Fruit fly (Drosophila melanogaster) whole organism, embryonic: ENCODE measurements around the gene CG17140.

ENCODE experiments used
- Atf3 ChIP-seq: fragments of 200-800 bp; sonication (Bioruptor generic); optimal IDR thresholded peaks from 3 replicates; lab custom pipeline; 2016; ENCODE audit warnings: missing biosample characterization, missing genetic modification characterization
- BEAF-32 ChIP-seq: fragments of 200-800 bp; sonication (Bioruptor generic); optimal IDR thresholded peaks from 3 replicates; lab custom pipeline; 2017; ENCODE audit warnings: missing biosample characterization, missing genetic modification characterization, mild to moderate bottlenecking, moderate library complexity, missing genetic modification reagents
- Bteb2 ChIP-seq: fragments of 200-800 bp; sonication (Bioruptor generic); optimal IDR thresholded peaks from 2 replicates; lab custom pipeline; 2016; ENCODE audit warnings: missing biosample characterization, missing genetic modification characterization
- CG10267 ChIP-seq: fragments of 200-800 bp; sonication (Bioruptor generic); optimal IDR thresholded peaks from 2 replicates; lab custom pipeline; 2018; ENCODE audit warnings: missing biosample characterization, mild to moderate bottlenecking, missing genetic modification characterization, moderate library complexity
- CG10565 ChIP-seq: fragments of 200-800 bp; sonication (Bioruptor generic); optimal IDR thresholded peaks from 3 replicates; lab custom pipeline; 2016; ENCODE audit warnings: missing biosample characterization, mild to moderate bottlenecking, missing genetic modification characterization
- CG10654 ChIP-seq: fragments of 200-800 bp; sonication (Bioruptor generic); optimal IDR thresholded peaks from 2 replicates; lab custom pipeline; 2016; ENCODE audit warnings: missing biosample characterization, missing genetic modification characterization
- CG11247 ChIP-seq: fragments of 200-800 bp; sonication (Bioruptor generic); IDR thresholded peaks from 2 replicates; pipeline ENCODE4 v1.3.6; 2022; ENCODE audit warnings: missing biosample characterization, missing genetic modification characterization
- CG11456 ChIP-seq: fragments of 200-800 bp; sonication (Bioruptor generic); IDR thresholded peaks from 3 replicates; pipeline ENCODE4 v1.3.6; 2022; ENCODE audit warnings: missing biosample characterization, missing genetic modification characterization
- CG12155 ChIP-seq: fragments of 200-800 bp; sonication (Bioruptor generic); optimal IDR thresholded peaks from 3 replicates; lab custom pipeline; 2016; ENCODE audit warnings: missing biosample characterization, missing genetic modification characterization
- CG16815 ChIP-seq: fragments of 200-800 bp; sonication (Bioruptor generic); optimal IDR thresholded peaks from 3 replicates; lab custom pipeline; 2017; ENCODE audit warnings: missing biosample characterization, mild to moderate bottlenecking, missing genetic modification characterization
- CG2116 ChIP-seq: fragments of 200-800 bp; sonication (Bioruptor generic); optimal IDR thresholded peaks from 3 replicates; lab custom pipeline; 2018; ENCODE audit warnings: missing biosample characterization, mild to moderate bottlenecking, missing genetic modification characterization
- CG32772 ChIP-seq: fragments of 200-800 bp; sonication (Bioruptor generic); IDR thresholded peaks from 2 replicates; pipeline ENCODE4 v1.3.6; 2022; ENCODE audit warnings: missing biosample characterization, missing genetic modification characterization
- CG3281 ChIP-seq: fragments of 200-800 bp; sonication (Bioruptor generic); optimal IDR thresholded peaks from 3 replicates; lab custom pipeline; 2017; ENCODE audit warnings: missing biosample characterization, mild to moderate bottlenecking, missing genetic modification characterization
- CG33213 ChIP-seq: fragments of 200-800 bp; sonication (Bioruptor generic); optimal IDR thresholded peaks from 3 replicates; lab custom pipeline; 2016; ENCODE audit warnings: missing biosample characterization, missing genetic modification characterization
- CG34224 ChIP-seq: fragments of 200-800 bp; sonication (Bioruptor generic); IDR thresholded peaks from 3 replicates; pipeline ENCODE4 v1.3.6; 2022; ENCODE audit warnings: missing biosample characterization, missing genetic modification characterization; ENCODE audit not compliant: partially characterized antibody
- CG34422 ChIP-seq: fragments of 200-800 bp; sonication (Bioruptor generic); IDR thresholded peaks from 3 replicates; pipeline ENCODE4 v1.3.6; 2022; ENCODE audit warnings: missing biosample characterization, missing genetic modification characterization
- CG3838 ChIP-seq: fragments of 200-800 bp; sonication (Bioruptor generic); optimal IDR thresholded peaks from 3 replicates; lab custom pipeline; 2016; ENCODE audit warnings: missing biosample characterization, missing genetic modification characterization
- CG6791 ChIP-seq: fragments of 200-800 bp; sonication (Bioruptor generic); IDR thresholded peaks from 3 replicates; pipeline ENCODE4 v1.3.6; 2022; ENCODE audit warnings: missing biosample characterization, missing genetic modification characterization; ENCODE audit not compliant: partially characterized antibody
- CG6854 ChIP-seq: fragments of 200-800 bp; sonication (Bioruptor generic); optimal IDR thresholded peaks from 3 replicates; lab custom pipeline; 2017; ENCODE audit warnings: missing biosample characterization, mild to moderate bottlenecking, missing genetic modification characterization
- CG7928 ChIP-seq: fragments of 200-800 bp; sonication (Bioruptor generic); optimal IDR thresholded peaks from 2 replicates; lab custom pipeline; 2017; ENCODE audit warnings: missing biosample characterization, mild to moderate bottlenecking, missing genetic modification characterization
- CG7987 ChIP-seq: fragments of 200-800 bp; sonication (Bioruptor generic); optimal IDR thresholded peaks from 2 replicates; lab custom pipeline; 2018; ENCODE audit warnings: missing biosample characterization, mild to moderate bottlenecking, missing genetic modification characterization, moderate library complexity
- CG9437 ChIP-seq: fragments of 200-800 bp; sonication (Bioruptor generic); optimal IDR thresholded peaks from 2 replicates; lab custom pipeline; 2018; ENCODE audit warnings: missing biosample characterization, mild to moderate bottlenecking, missing genetic modification characterization
- CG9932 ChIP-seq: fragments of 200-800 bp; sonication (Bioruptor generic); IDR thresholded peaks from 2 replicates; pipeline ENCODE4 v1.3.6; 2022; ENCODE audit warnings: missing biosample characterization, missing genetic modification characterization
- Elba2 ChIP-seq: fragments of 200-800 bp; sonication (Bioruptor generic); optimal IDR thresholded peaks from 3 replicates; lab custom pipeline; 2016; ENCODE audit warnings: missing biosample characterization, missing genetic modification characterization
- Fer2 ChIP-seq: fragments of 200-800 bp; sonication (Bioruptor generic); optimal IDR thresholded peaks from 2 replicates; lab custom pipeline; 2018; ENCODE audit warnings: missing biosample characterization, mild to moderate bottlenecking, missing genetic modification characterization, moderate library complexity
- Gug ChIP-seq: fragments of 200-800 bp; sonication (Bioruptor generic); IDR thresholded peaks from 4 replicates; pipeline ENCODE4 v1.3.6; 2022; ENCODE audit warnings: missing biosample characterization, missing genetic modification characterization
- Hey ChIP-seq: fragments of 200-800 bp; sonication (Bioruptor generic); optimal IDR thresholded peaks from 3 replicates; lab custom pipeline; 2018; ENCODE audit warnings: missing biosample characterization, mild to moderate bottlenecking, missing genetic modification characterization
- HmgZ ChIP-seq: fragments of 200-800 bp; sonication (Bioruptor generic); optimal IDR thresholded peaks from 2 replicates; lab custom pipeline; 2018; ENCODE audit warnings: missing biosample characterization, mild to moderate bottlenecking, missing genetic modification characterization
- Lhr ChIP-seq: fragments of 200-800 bp; sonication (Bioruptor generic); optimal IDR thresholded peaks from 3 replicates; lab custom pipeline; 2017; ENCODE audit warnings: mild to moderate bottlenecking, missing biosample characterization, missing genetic modification reagents, missing genetic modification characterization
- MBD-R2 ChIP-seq: fragments of 200-800 bp; sonication (Bioruptor generic); IDR thresholded peaks from 2 replicates; pipeline ENCODE4 v1.3.6; 2022; ENCODE audit warnings: missing biosample characterization, missing genetic modification characterization
- Mes4 ChIP-seq: fragments of 200-800 bp; sonication (Bioruptor generic); optimal IDR thresholded peaks from 2 replicates; lab custom pipeline; 2016; ENCODE audit warnings: missing biosample characterization, missing genetic modification characterization
- Nf-YC ChIP-seq: fragments of 200-800 bp; optimal IDR thresholded peaks from 3 replicates; lab custom pipeline; 2019; ENCODE audit warnings: missing biosample characterization, mild to moderate bottlenecking, missing genetic modification characterization, moderate library complexity
- NfI ChIP-seq: fragments of 200-800 bp; sonication (Bioruptor generic); optimal IDR thresholded peaks from 3 replicates; lab custom pipeline; 2018; ENCODE audit warnings: missing biosample characterization, mild to moderate bottlenecking, missing genetic modification characterization, moderate library complexity
- Pdp1 ChIP-seq, 2 experiments: fragments of 200-800 bp; sonication (Bioruptor generic); optimal IDR thresholded peaks; 3 replicates each; lab custom pipeline; 2016; ENCODE audit warnings: missing biosample characterization in 2 of 2, missing genetic modification characterization in 2 of 2, mild to moderate bottlenecking in 1 of 2, moderate library complexity in 1 of 2
- ac ChIP-seq: fragments of 200-800 bp; sonication (Bioruptor generic); optimal IDR thresholded peaks from 3 replicates; lab custom pipeline; 2017; ENCODE audit warnings: missing biosample characterization, mild to moderate bottlenecking, missing genetic modification characterization
- aop ChIP-seq: fragments of 200-800 bp; sonication (Bioruptor generic); IDR thresholded peaks from 2 replicates; pipeline ENCODE4 v1.3.6; 2022; ENCODE audit warnings: missing biosample characterization, missing genetic modification characterization
- croc ChIP-seq: fragments of 200-800 bp; sonication (Bioruptor generic); conservative IDR thresholded peaks from 3 replicates; pipeline ENCODE4 v1.3.6; 2022; ENCODE audit warnings: missing biosample characterization, missing genetic modification characterization
- dimm ChIP-seq: fragments of 200-800 bp; sonication (Bioruptor generic); IDR thresholded peaks from 2 replicates; pipeline ENCODE4 v1.3.6; 2022; ENCODE audit warnings: missing biosample characterization, missing genetic modification characterization
- eyg ChIP-seq: fragments of 200-800 bp; sonication (Bioruptor generic); optimal IDR thresholded peaks from 3 replicates; lab custom pipeline; 2016; ENCODE audit warnings: missing biosample characterization, missing genetic modification characterization
- fd3F ChIP-seq: fragments of 200-800 bp; sonication (Bioruptor generic); optimal IDR thresholded peaks from 2 replicates; lab custom pipeline; 2018; ENCODE audit warnings: missing biosample characterization, mild to moderate bottlenecking, missing genetic modification characterization, moderate library complexity
- fd64A ChIP-seq: fragments of 200-800 bp; sonication (Bioruptor generic); optimal IDR thresholded peaks from 3 replicates; lab custom pipeline; 2018; ENCODE audit warnings: missing biosample characterization, mild to moderate bottlenecking, missing genetic modification characterization
- grau ChIP-seq: fragments of 200-800 bp; optimal IDR thresholded peaks from 3 replicates; lab custom pipeline; 2019; ENCODE audit warnings: missing biosample characterization, mild to moderate bottlenecking, missing genetic modification characterization, moderate library complexity
- h ChIP-seq: fragments of >200 bp; optimal IDR thresholded peaks from 2 replicates; lab custom pipeline; 2017
- kah ChIP-seq: fragments of 200-800 bp; sonication (Bioruptor generic); optimal IDR thresholded peaks from 2 replicates; lab custom pipeline; 2018; ENCODE audit warnings: missing biosample characterization, mild to moderate bottlenecking, missing genetic modification characterization
- kay ChIP-seq: fragments of 200-800 bp; sonication (Bioruptor generic); optimal IDR thresholded peaks from 2 replicates; lab custom pipeline; 2016; ENCODE audit warnings: missing biosample characterization, missing genetic modification characterization
- lmd ChIP-seq: fragments of 200-800 bp; sonication (Bioruptor generic); IDR thresholded peaks from 2 replicates; pipeline ENCODE4 v1.3.6; 2022; ENCODE audit warnings: missing biosample characterization, missing genetic modification characterization
- nerfin-1 ChIP-seq: fragments of 200-800 bp; sonication (Bioruptor generic); optimal IDR thresholded peaks from 3 replicates; lab custom pipeline; 2019; ENCODE audit warnings: missing biosample characterization, mild to moderate bottlenecking, missing genetic modification characterization, moderate library complexity
- odd ChIP-seq: fragments of 200-800 bp; sonication (Bioruptor generic); optimal IDR thresholded peaks from 2 replicates; lab custom pipeline; 2017; ENCODE audit warnings: missing biosample characterization, mild to moderate bottlenecking, missing genetic modification characterization
- sd ChIP-seq: fragments of 200-800 bp; sonication (Bioruptor generic); optimal IDR thresholded peaks from 3 replicates; lab custom pipeline; 2018; ENCODE audit warnings: missing biosample characterization, mild to moderate bottlenecking, missing genetic modification characterization, moderate library complexity
- toy ChIP-seq: fragments of 200-800 bp; sonication (Bioruptor generic); IDR thresholded peaks from 2 replicates; pipeline ENCODE4 v1.3.6; 2022; ENCODE audit warnings: missing biosample characterization, missing genetic modification characterization

CG17140 gene

dm6 chr2L:10850320-10850990 lies 5.0 kb upstream of the CG17140 start, which contains the start of gene porin (continued):
- TF ChIP-seq Fer2 (tag; lab: Kevin White, UChicago) (no peak), grau (tag; lab: Kevin White, UChicago) (no peak), lmd (GFP tag; lab: Robert Waterston, UW) (no peak), CG34224 (GFP tag; lab: Robert Waterston, UW) (no peak), MBD-R2 (GFP tag; lab: Robert Waterston, UW) (peak; percentile 17; the same call in 1 of the 2 replicates), CG10654 (GFP tag; lab: Kevin White, UChicago) (no peak), fd3F (no peak), kah (GFP tag; lab: Kevin White, UChicago) (no peak), ac (GFP tag; lab: Kevin White, UChicago) (no peak), Elba2 (peak; percentile 30), CG32772 (GFP tag; lab: Robert Waterston, UW) (no peak), CG34422 (GFP tag; lab: Robert Waterston, UW) (peak; percentile 67; the same call in 1 of the 3 replicates), Nf-YC (tag; lab: Kevin White, UChicago) (no peak), CG6854 (peak; percentile 10), CG6791 (no peak), CG11247 (GFP tag; lab: Robert Waterston, UW) (no peak), CG2116 (GFP tag; lab: Kevin White, UChicago) (peak; percentile 59), toy (GFP tag; lab: Robert Waterston, UW) (no peak), CG3281 (no peak), Atf3 (GFP tag; lab: Kevin White, UChicago) (no peak), CG12155 (GFP tag; lab: Kevin White, UChicago) (peak; percentile 6), Bteb2 (no peak), NfI (GFP tag; lab: Kevin White, UChicago) (no peak), CG11456 (no peak), Lhr (GFP tag; lab: Kevin White, UChicago) (peak; percentile 84), CG7987 (no peak), eyg (GFP tag; lab: Kevin White, UChicago) (no peak), Gug (GFP tag; lab: Robert Waterston, UW) (no peak), kay (GFP tag; lab: Kevin White, UChicago) (no peak), odd (GFP tag; lab: Kevin White, UChicago) (no peak), CG33213 (GFP tag; lab: Kevin White, UChicago) (peak; percentile 57), CG16815 (GFP tag; lab: Kevin White, UChicago) (no peak), sd (tag; lab: Kevin White, UChicago) (no peak), nerfin-1 (tag; lab: Kevin White, UChicago) (no peak), BEAF-32 (GFP tag; lab: Kevin White, UChicago) (peak; percentile 46), CG7928 (GFP tag; lab: Kevin White, UChicago) (no peak), Pdp1 (GFP tag; optimal IDR thresholded peaks at IDR 0.05; lab: Kevin White, UChicago) (peak in 1 of 2 experiments; percentile 98), CG10267 (tag; lab: Kevin White, UChicago) (peak; percentile 64), aop (no peak), CG3838 (no peak), croc (no peak), CG10565 (GFP tag; lab: Kevin White, UChicago) (no peak), CG9932 (GFP tag; lab: Robert Waterston, UW) (no peak), h (lab: Kevin White, UChicago) (no peak), dimm (GFP tag; lab: Robert Waterston, UW) (no peak), fd64A (GFP tag; lab: Kevin White, UChicago) (no peak), HmgZ (tag; lab: Kevin White, UChicago) (peak; percentile 17), Mes4 (GFP tag; lab: Kevin White, UChicago) (no peak), CG9437 (peak; percentile 83), Hey (tag; lab: Kevin White, UChicago) (no peak)
